Worm (Caenorhabditis elegans): Measurements from ENCODE around the gene pah-1.

DNA sequence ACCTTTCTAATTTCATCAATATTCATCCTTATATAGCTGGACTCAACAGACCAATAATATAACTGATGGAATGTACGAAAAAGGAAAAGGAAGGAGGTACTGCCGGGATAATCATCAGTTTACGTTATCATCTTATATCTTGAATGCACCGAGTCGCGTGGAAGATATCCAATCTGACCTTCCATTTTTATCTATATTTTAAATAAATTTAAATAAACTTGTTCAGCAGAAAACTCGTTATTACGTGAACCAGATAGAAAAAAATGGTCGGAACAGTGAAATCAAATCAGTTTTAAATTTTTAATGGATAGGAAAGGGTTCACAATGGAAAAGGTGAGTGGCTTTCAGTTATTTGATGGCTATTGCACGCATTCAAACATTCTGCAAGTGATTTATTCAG lies at the start of gene pah-1:
- TF ChIP-seq nhr-11 (tag; optimal IDR thresholded peaks at IDR 0.05): no peak
- no peak for TF ChIP-seq ceh-82 (tag; optimal IDR thresholded peaks at IDR 0.05)
- TF ChIP-seq R02D3.7 (tag; optimal IDR thresholded peaks at IDR 0.05): no peak
- no peak for TF ChIP-seq mdl-1 (tag; optimal IDR thresholded peaks at IDR 0.05)
- TF ChIP-seq snpc-4 (tag; optimal IDR thresholded peaks at IDR 0.05): no peak
- TF ChIP-seq nhr-28 (tag; optimal IDR thresholded peaks at IDR 0.05): no peak
- TF ChIP-seq aly-2 (tag; optimal IDR thresholded peaks at IDR 0.05): no peak
- no peak for TF ChIP-seq ZK546.5 (tag; optimal IDR thresholded peaks at IDR 0.05)
- TF ChIP-seq unc-39 (tag; optimal IDR thresholded peaks at IDR 0.05): no peak
